Fruit fly (Drosophila melanogaster): ENCODE results near the gene Rbcn-3A.

Gene Rbcn-3A

DNA sequence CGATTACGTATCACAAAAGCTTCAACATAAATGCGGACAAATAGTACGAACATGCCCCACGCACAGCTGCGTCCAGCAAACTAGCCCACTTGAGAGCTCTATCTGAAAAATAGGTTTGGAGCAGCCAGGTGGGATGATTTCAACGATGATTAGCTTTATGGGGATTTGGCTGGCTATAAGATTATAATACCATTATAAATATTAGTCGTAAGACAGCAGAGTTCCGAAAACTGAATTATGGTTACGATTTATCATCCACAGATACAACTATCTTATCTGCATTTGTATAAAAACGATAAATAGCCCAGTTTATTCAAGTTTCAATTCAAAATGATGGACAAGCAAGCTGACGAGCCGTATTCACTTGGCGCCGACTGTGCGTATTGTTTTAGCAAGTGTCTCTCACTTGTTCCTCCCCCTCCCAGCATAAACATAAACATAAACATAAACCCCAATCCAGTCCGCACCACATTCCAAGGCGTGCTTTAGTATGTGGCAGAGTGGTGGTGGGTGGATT, 8.4 kb upstream of the Rbcn-3A start (continued):
- peak; percentile 91 for TF ChIP-seq CG2678 (tag; optimal IDR thresholded peaks at IDR 0.05)
- TF ChIP-seq CG8359 (GFP tag; optimal IDR thresholded peaks at IDR 0.05; ENCODE audit: borderline replicate concordance), result peak; percentile 40
- TF ChIP-seq CG17328 (GFP tag; IDR thresholded peaks at IDR 0.05), result no peak
- TF ChIP-seq CG12744 (GFP tag; optimal IDR thresholded peaks at IDR 0.05), result peak; percentile 49
- TF ChIP-seq CG2712 (tag; optimal IDR thresholded peaks at IDR 0.05), result peak; percentile 77
- TF ChIP-seq row (GFP tag; IDR thresholded peaks at IDR 0.05), result peak; percentile 76
- no peak for TF ChIP-seq amos (GFP tag; IDR thresholded peaks at IDR 0.05; ENCODE audit: partially characterized antibody)
- TF ChIP-seq trem (tag; optimal IDR thresholded peaks at IDR 0.05), result peak; percentile 22
- TF ChIP-seq ham (GFP tag; IDR thresholded peaks at IDR 0.05), result no peak
- peak; percentile 20 for TF ChIP-seq wek (GFP tag; optimal IDR thresholded peaks at IDR 0.05)
- no peak for TF ChIP-seq hth (optimal IDR thresholded peaks at IDR 0.05)
- TF ChIP-seq vfl (GFP tag; optimal IDR thresholded peaks at IDR 0.05), result peak; percentile 30
- no peak for TF ChIP-seq tll (GFP tag; optimal IDR thresholded peaks at IDR 0.05)
- no peak for TF ChIP-seq CG10959 (GFP tag; IDR thresholded peaks at IDR 0.05)
- peak; percentile 7 for TF ChIP-seq CG18764 (GFP tag; optimal IDR thresholded peaks at IDR 0.05)
- TF ChIP-seq stwl (tag; optimal IDR thresholded peaks at IDR 0.05), result no peak
- no peak for TF ChIP-seq CG2199 (GFP tag; IDR thresholded peaks at IDR 0.05)
- peak; percentile 29; the same call in 1 of the 2 replicates for TF ChIP-seq H2.0 (GFP tag; IDR thresholded peaks at IDR 0.05)
- peak; percentile 58 for TF ChIP-seq gro (GFP tag; optimal IDR thresholded peaks at IDR 0.05)
- peak; percentile 48; the same call in 1 of the 2 replicates for TF ChIP-seq Nf-YA (GFP tag; IDR thresholded peaks at IDR 0.05)
- TF ChIP-seq CG2875 (GFP tag; optimal IDR thresholded peaks at IDR 0.05), result peak; percentile 37
- no peak for TF ChIP-seq slou (GFP tag; optimal IDR thresholded peaks at IDR 0.05)
- TF ChIP-seq yki (optimal IDR thresholded peaks at IDR 0.05), result no peak
- peak; percentile 55; the same call in 1 of the 2 replicates for TF ChIP-seq Xrp1 (GFP tag; IDR thresholded peaks at IDR 0.05)
- TF ChIP-seq CG2120 (GFP tag; optimal IDR thresholded peaks at IDR 0.05), result peak; percentile 82
- peak; percentile 4 for TF ChIP-seq shn (GFP tag; optimal IDR thresholded peaks at IDR 0.05)
- TF ChIP-seq CG1792 (GFP tag; optimal IDR thresholded peaks at IDR 0.05), result peak; percentile 32
- peak; percentile 79; the same call in 2 of the 3 replicates for TF ChIP-seq so (GFP tag; IDR thresholded peaks at IDR 0.05)
- peak; percentile 66 for TF ChIP-seq CG9817 (tag; optimal IDR thresholded peaks at IDR 0.05)
- TF ChIP-seq schlank (tag; optimal IDR thresholded peaks at IDR 0.05), result peak; percentile 72
- peak; percentile 52; the same call in 1 of the 2 replicates for TF ChIP-seq Drgx (GFP tag; IDR thresholded peaks at IDR 0.05)
- TF ChIP-seq Usf (GFP tag; optimal IDR thresholded peaks at IDR 0.05), result peak; percentile 34
- TF ChIP-seq Deaf1 (tag; optimal IDR thresholded peaks at IDR 0.05), result peak; percentile 63
- TF ChIP-seq NC2β (GFP tag; optimal IDR thresholded peaks at IDR 0.05), result no peak
- peak; percentile 90 for TF ChIP-seq lab (GFP tag; optimal IDR thresholded peaks at IDR 0.05)
- peak; percentile 83 for TF ChIP-seq CG6854 (GFP tag; optimal IDR thresholded peaks at IDR 0.05)
- TF ChIP-seq oc (tag; optimal IDR thresholded peaks at IDR 0.05), result peak; percentile 27
- peak; percentile 13 for TF ChIP-seq CHES-1-like (GFP tag; optimal IDR thresholded peaks at IDR 0.05)
- TF ChIP-seq Hand (GFP tag; optimal IDR thresholded peaks at IDR 0.05), result peak; percentile 72
- TF ChIP-seq gcm (GFP tag; optimal IDR thresholded peaks at IDR 0.05), result peak; percentile 39
- no peak for TF ChIP-seq NC2α (GFP tag; optimal IDR thresholded peaks at IDR 0.05)
- peak; percentile 33 for TF ChIP-seq fd64A (GFP tag; optimal IDR thresholded peaks at IDR 0.05)
- no peak for TF ChIP-seq chinmo (GFP tag; IDR thresholded peaks at IDR 0.05; ENCODE audit: partially characterized antibody)
- peak; percentile 66 for TF ChIP-seq Ada2b (GFP tag; IDR thresholded peaks at IDR 0.05)
- TF ChIP-seq ro (GFP tag; IDR thresholded peaks at IDR 0.05), result no peak
- TF ChIP-seq pfk (GFP tag; optimal IDR thresholded peaks at IDR 0.05), result peak; percentile 22
- peak; percentile 44 for TF ChIP-seq CG7987 (GFP tag; optimal IDR thresholded peaks at IDR 0.05)
- TF ChIP-seq toy (GFP tag; IDR thresholded peaks at IDR 0.05), result 0 out of 2 replicates have a peak, but pooled peaks have one; percentile 6
- TF ChIP-seq dpn (GFP tag; optimal IDR thresholded peaks at IDR 0.05), result peak; percentile 42 to 63
- peak; percentile 89 for TF ChIP-seq BtbVII (GFP tag; optimal IDR thresholded peaks at IDR 0.05)
- TF ChIP-seq Spps (tag; optimal IDR thresholded peaks at IDR 0.05), result peak; percentile 0
